Worm (Caenorhabditis elegans) whole organism, late embryonic: ENCODE measurements around the gene nkcc-1.

Source experiments
- C08G9.2 ChIP-seq: sonication (generic microtip); optimal IDR thresholded peaks from 2 replicates; lab custom pipeline; 2016; ENCODE audit warnings: mild to moderate bottlenecking, missing genetic modification characterization, moderate library complexity, missing compliant biosample characterization
- C38D4.7 ChIP-seq: fragments of 200-800 bp; sonication (Bioruptor generic); optimal IDR thresholded peaks from 2 replicates; lab custom pipeline; 2018; ENCODE audit warnings: mild to moderate bottlenecking, missing genetic modification characterization, moderate library complexity, missing compliant biosample characterization
- F13H6.1 ChIP-seq: sonication (generic microtip); optimal IDR thresholded peaks from 2 replicates; lab custom pipeline; 2016; ENCODE audit warnings: missing genetic modification characterization, missing compliant biosample characterization
- K02D7.2 ChIP-seq: sonication (generic microtip); optimal IDR thresholded peaks from 2 replicates; lab custom pipeline; 2017; ENCODE audit warnings: mild to moderate bottlenecking, missing genetic modification characterization, missing compliant biosample characterization
- K09A11.1 ChIP-seq: sonication (generic microtip); optimal IDR thresholded peaks from 2 replicates; lab custom pipeline; 2017; ENCODE audit warnings: antibody characterized with exemption, mild to moderate bottlenecking, missing genetic modification characterization, missing compliant biosample characterization; ENCODE audit not compliant: insufficient read depth
- ahr-1 ChIP-seq: sonication (generic microtip); optimal IDR thresholded peaks from 2 replicates; lab custom pipeline; 2016; ENCODE audit warnings: missing genetic modification characterization, missing compliant biosample characterization
- ceh-14 ChIP-seq: sonication (generic microtip); optimal IDR thresholded peaks from 2 replicates; lab custom pipeline; 2016; ENCODE audit warnings: missing genotype, missing genetic modification characterization, missing compliant biosample characterization
- ceh-18 ChIP-seq: sonication (generic microtip); optimal IDR thresholded peaks from 2 replicates; lab custom pipeline; 2016; ENCODE audit warnings: missing genetic modification characterization, missing compliant biosample characterization
- ceh-2 ChIP-seq: sonication (generic microtip); optimal IDR thresholded peaks from 2 replicates; lab custom pipeline; 2016; ENCODE audit warnings: missing genotype, missing genetic modification characterization, missing compliant biosample characterization
- ceh-30 ChIP-seq: fragments of 150-350 bp; optimal IDR thresholded peaks from 2 replicates; lab custom pipeline; 2014; ENCODE audit warnings: missing biosample characterization, missing genetic modification characterization
- ceh-34 ChIP-seq: sonication (generic microtip); optimal IDR thresholded peaks from 2 replicates; lab custom pipeline; 2016; ENCODE audit warnings: mild to moderate bottlenecking, missing genetic modification characterization, missing compliant biosample characterization
- ceh-45 ChIP-seq: fragments of 200-800 bp; sonication (Bioruptor generic); IDR thresholded peaks from 2 replicates; pipeline ENCODE4 v1.3.6; 2022; ENCODE audit warnings: missing genetic modification reagents, missing genetic modification characterization, missing compliant biosample characterization
- ceh-6 ChIP-seq: fragments of 200-800 bp; sonication (Bioruptor generic); optimal IDR thresholded peaks from 2 replicates; lab custom pipeline; 2018; ENCODE audit warnings: mild to moderate bottlenecking, missing genetic modification characterization, missing compliant biosample characterization
- ceh-9 ChIP-seq: sonication (generic microtip); optimal IDR thresholded peaks from 2 replicates; lab custom pipeline; 2016; ENCODE audit warnings: mild to moderate bottlenecking, missing genetic modification characterization, inconsistent platforms, missing compliant biosample characterization
- dmd-4 ChIP-seq: sonication (generic microtip); optimal IDR thresholded peaks from 2 replicates; lab custom pipeline; 2016; ENCODE audit warnings: borderline replicate concordance, missing genetic modification characterization, missing compliant biosample characterization
- elt-4 ChIP-seq: sonication (generic microtip); optimal IDR thresholded peaks from 2 replicates; lab custom pipeline; 2016; ENCODE audit warnings: missing genetic modification characterization, missing compliant biosample characterization
- ets-4 ChIP-seq: sonication (generic microtip); optimal IDR thresholded peaks from 2 replicates; lab custom pipeline; 2016; ENCODE audit warnings: missing genetic modification characterization, missing compliant biosample characterization
- hlh-13 ChIP-seq: fragments of 200-800 bp; sonication (Bioruptor generic); optimal IDR thresholded peaks from 2 replicates; lab custom pipeline; 2018; ENCODE audit warnings: mild to moderate bottlenecking, missing genetic modification characterization, missing compliant biosample characterization
- hlh-15 ChIP-seq: sonication (generic microtip); optimal IDR thresholded peaks from 2 replicates; lab custom pipeline; 2016; ENCODE audit warnings: missing genetic modification characterization, missing compliant biosample characterization
- hlh-30 ChIP-seq: sonication (generic microtip); optimal IDR thresholded peaks from 2 replicates; lab custom pipeline; 2017; ENCODE audit warnings: antibody characterized with exemption, missing genetic modification characterization, missing compliant biosample characterization; ENCODE audit not compliant: insufficient read depth
- hlh-6 ChIP-seq: sonication (generic microtip); optimal IDR thresholded peaks from 2 replicates; lab custom pipeline; 2016; ENCODE audit warnings: missing genotype, missing genetic modification characterization, missing compliant biosample characterization
- nhr-11 ChIP-seq: fragments of 150-350 bp; optimal IDR thresholded peaks from 2 replicates; lab custom pipeline; 2014; ENCODE audit warnings: missing biosample characterization, missing genetic modification characterization
- nhr-232 ChIP-seq: sonication (generic microtip); optimal IDR thresholded peaks from 2 replicates; lab custom pipeline; 2016; ENCODE audit warnings: missing genetic modification characterization, missing compliant biosample characterization
- odd-2 ChIP-seq: sonication (generic microtip); optimal IDR thresholded peaks from 2 replicates; lab custom pipeline; 2017; ENCODE audit warnings: antibody characterized with exemption, mild to moderate bottlenecking, missing genetic modification characterization, missing compliant biosample characterization
- pax-1 ChIP-seq: fragments of 150-350 bp; optimal IDR thresholded peaks from 2 replicates; lab custom pipeline; 2014; ENCODE audit warnings: missing biosample characterization, missing genetic modification characterization
- pha-2 ChIP-seq: sonication (generic microtip); optimal IDR thresholded peaks from 2 replicates; lab custom pipeline; 2017; ENCODE audit warnings: mild to moderate bottlenecking, missing genetic modification characterization, missing compliant biosample characterization
- pqm-1 ChIP-seq: sonication (generic microtip); optimal IDR thresholded peaks from 2 replicates; lab custom pipeline; 2016; ENCODE audit warnings: missing genetic modification characterization, missing compliant biosample characterization
- pros-1 ChIP-seq: fragments of 150-350 bp; optimal IDR thresholded peaks from 2 replicates; lab custom pipeline; 2014; ENCODE audit warnings: missing biosample characterization, missing genetic modification reagents, missing genetic modification characterization
- ref-2 ChIP-seq: sonication (generic microtip); optimal IDR thresholded peaks from 2 replicates; lab custom pipeline; 2016; ENCODE audit warnings: missing genetic modification characterization, missing compliant biosample characterization
- sox-2 ChIP-seq: fragments of 200-800 bp; sonication (Bioruptor generic); IDR thresholded peaks from 2 replicates; pipeline ENCODE4 v1.3.6; 2022; ENCODE audit warnings: missing genetic modification reagents, missing genetic modification characterization, missing compliant biosample characterization
- sox-4 ChIP-seq: sonication (generic microtip); optimal IDR thresholded peaks from 2 replicates; lab custom pipeline; 2017; ENCODE audit warnings: mild to moderate bottlenecking, missing genetic modification characterization, inconsistent platforms, missing compliant biosample characterization
- tbx-2 ChIP-seq: sonication (generic microtip); optimal IDR thresholded peaks from 2 replicates; lab custom pipeline; 2016; ENCODE audit warnings: missing genetic modification characterization, missing compliant biosample characterization
- unc-42 ChIP-seq: sonication (generic microtip); optimal IDR thresholded peaks from 2 replicates; lab custom pipeline; 2016; ENCODE audit warnings: missing genotype, missing genetic modification characterization, missing compliant biosample characterization
- unc-86 ChIP-seq: sonication (generic microtip); optimal IDR thresholded peaks from 2 replicates; lab custom pipeline; 2016; ENCODE audit warnings: missing genetic modification characterization, missing compliant biosample characterization

nkcc-1 gene

DNA sequence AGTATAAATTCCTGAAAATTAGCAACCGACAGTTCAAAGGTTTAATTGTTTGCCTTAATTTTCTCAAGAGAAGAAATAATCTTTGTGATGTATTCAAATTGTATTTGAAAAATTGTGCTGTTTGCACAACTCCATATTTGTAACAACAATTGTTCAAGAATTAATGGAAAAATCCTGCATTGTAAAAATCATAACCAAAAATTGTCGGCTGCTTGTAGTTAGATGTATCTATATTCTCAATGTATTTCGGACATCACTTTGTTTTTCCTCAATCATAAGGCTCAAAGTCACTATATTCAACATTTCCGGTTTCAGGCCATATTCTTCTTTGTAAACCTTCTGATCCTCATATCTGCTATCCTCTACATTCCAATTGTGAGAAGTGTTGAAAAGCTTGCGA, 19.2 kb upstream of the nkcc-1 start:
- TF ChIP-seq F13H6.1 (tag; lab: Kevin White, UChicago) (no peak), C38D4.7 (GFP tag; lab: Kevin White, UChicago) (no peak), ets-4 (tag; lab: Kevin White, UChicago) (no peak), pros-1 (tag; lab: Kevin White, UChicago) (no peak), hlh-15 (tag; lab: Kevin White, UChicago) (no peak)

DNA sequence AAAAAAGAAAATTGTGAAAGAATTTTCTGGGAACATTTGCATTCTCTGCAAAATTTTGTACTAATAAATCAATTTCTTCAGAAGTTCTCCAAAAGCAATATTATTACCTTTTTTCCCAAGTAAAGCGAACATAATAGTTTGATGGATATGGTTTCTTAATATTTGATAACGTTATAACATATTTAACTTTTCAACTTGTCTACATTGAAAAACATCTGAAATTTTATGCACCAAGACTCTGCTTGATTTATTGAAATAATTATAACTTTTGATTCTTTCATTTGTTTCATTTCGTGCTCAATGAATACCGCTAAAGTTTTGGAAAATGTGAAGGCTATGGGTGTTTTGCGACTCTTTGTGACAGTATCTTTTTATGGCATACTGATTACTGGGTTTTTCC, 13.2 kb upstream of the nkcc-1 start, which contains the start of gene srz-31:
srz-31 (plus strand) TSS at position 301 of the 400 bp plus-strand sequence.
- TF ChIP-seq nhr-232 (tag; lab: Kevin White, UChicago) (no peak), pqm-1 (tag; lab: Kevin White, UChicago) (no peak), ceh-6 (GFP tag; lab: Kevin White, UChicago) (no peak), sox-4 (tag; lab: Kevin White, UChicago) (no peak), tbx-2 (tag; lab: Kevin White, UChicago) (no peak), ceh-18 (tag; lab: Kevin White, UChicago) (no peak), pha-2 (tag; lab: Kevin White, UChicago) (no peak), pax-1 (tag; lab: Kevin White, UChicago) (no peak), elt-4 (tag; lab: Kevin White, UChicago) (no peak), ceh-2 (no peak)

DNA sequence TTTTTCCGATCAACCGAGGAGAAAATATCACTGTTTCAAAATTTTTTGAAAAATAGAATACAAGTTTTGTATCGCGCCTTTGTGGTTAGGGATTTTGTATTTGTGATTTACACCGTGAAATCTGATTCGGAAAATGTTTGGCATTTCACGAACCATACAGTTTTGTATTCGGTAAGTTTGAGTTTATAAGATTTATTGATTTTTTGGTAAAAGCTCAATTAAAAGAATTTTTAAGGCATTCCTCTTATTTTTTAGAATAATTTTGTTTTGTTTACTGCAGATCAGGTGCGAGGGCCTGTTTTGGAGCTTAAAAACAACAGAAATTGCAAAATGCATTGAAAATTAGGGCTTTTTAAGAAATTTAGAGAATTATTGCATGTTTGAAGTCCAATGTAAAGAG, 9.5 kb upstream of the nkcc-1 start:
- TF ChIP-seq pha-2 (tag; lab: Kevin White, UChicago) (no peak), K02D7.2 (tag; lab: Kevin White, UChicago) (no peak), nhr-11 (no peak), hlh-30 (no peak), odd-2 (tag; lab: Kevin White, UChicago) (no peak), ceh-6 (GFP tag; lab: Kevin White, UChicago) (no peak), ceh-9 (tag; lab: Kevin White, UChicago) (no peak)

DNA sequence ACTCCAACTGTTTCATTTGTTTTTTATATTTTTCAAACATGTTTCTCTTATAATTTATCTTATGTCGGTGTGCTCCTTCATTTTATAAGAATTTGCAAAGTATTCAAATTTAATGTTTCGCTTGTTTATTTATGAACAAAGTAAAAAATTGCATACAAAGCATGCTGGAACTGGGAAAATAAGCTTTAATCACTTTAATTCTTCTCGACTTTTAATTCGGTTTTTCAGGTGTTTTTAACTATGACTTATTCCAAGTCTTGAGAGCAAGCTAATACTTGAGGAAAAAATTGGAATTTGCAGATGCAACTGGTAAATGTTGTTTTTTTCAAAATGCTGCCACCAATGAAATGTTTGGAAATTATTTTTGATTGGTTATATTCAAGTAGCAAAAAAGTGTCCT, 7.9 kb upstream of the nkcc-1 start, which contains the start of gene srz-59:
srz-59 (plus strand) TSS at position 301 of the 400 bp plus-strand sequence.
- TF ChIP-seq unc-42 (tag; lab: Kevin White, UChicago) = no peak
- TF ChIP-seq pros-1 (tag; lab: Kevin White, UChicago) = no peak
- TF ChIP-seq ceh-2 = no peak
- no peak for TF ChIP-seq ets-4 (tag; lab: Kevin White, UChicago)
- TF ChIP-seq dmd-4 = no peak
- TF ChIP-seq, all 69 proteins: peak for 0

- no peak for TF ChIP-seq ceh-14
- TF ChIP-seq ceh-45 = no peak
- no peak for TF ChIP-seq C08G9.2 (tag; lab: Kevin White, UChicago)
- TF ChIP-seq sox-2 (GFP tag; lab: Robert Waterston, UW) = no peak
- no peak for TF ChIP-seq pros-1 (tag; lab: Kevin White, UChicago)
- no peak for TF ChIP-seq ceh-30 (tag; lab: Kevin White, UChicago)
- TF ChIP-seq ref-2 (tag; lab: Kevin White, UChicago) = no peak
- TF ChIP-seq pha-2 (tag; lab: Kevin White, UChicago) = no peak
- no peak for TF ChIP-seq unc-42 (tag; lab: Kevin White, UChicago)
- no peak for TF ChIP-seq K09A11.1 (tag; lab: Kevin White, UChicago)
- TF ChIP-seq hlh-6 = no peak
- no peak for TF ChIP-seq ahr-1 (tag; lab: Kevin White, UChicago)
- no peak for TF ChIP-seq unc-86 (tag; lab: Kevin White, UChicago)
- no peak for TF ChIP-seq hlh-13 (GFP tag; lab: Kevin White, UChicago)
- no peak for TF ChIP-seq ceh-34 (tag; lab: Kevin White, UChicago)
Measured at ce11 chrIV:14129091-14129490, 5.2 kb upstream of the nkcc-1 start, which contains the start of gene srz-42. Gene srz-42, plus strand, starts transcription at chrIV:14129391.
